Worm (Caenorhabditis elegans) whole organism, mixed stage, embryonic: ENCODE results near the gene Y47D3A.32.
A peak's percentile ranks its signal among the peaks of the same experiment; 100 is the strongest.
"Not testable (repeated sequence)": the region's sequence is repeated elsewhere in the genome, so short reads cannot be mapped to it uniquely, and the experiment has no call there.

ENCODE experiments used
- M03D4.4 ChIP-seq: sonication (generic microtip); optimal IDR thresholded peaks from 2 replicates; lab custom pipeline; 2017; ENCODE audit warnings: mild to moderate bottlenecking, missing genetic modification characterization, missing compliant biosample characterization
- bed-3 ChIP-seq: fragments of 200-800 bp; sonication (Bioruptor generic); optimal IDR thresholded peaks from 3 replicates; lab custom pipeline; 2018; ENCODE audit warnings: mild to moderate bottlenecking, missing genetic modification characterization, moderate library complexity, missing compliant biosample characterization
- blmp-1 ChIP-seq: fragments of 150-350 bp; optimal IDR thresholded peaks from 2 replicates; lab custom pipeline; 2014; ENCODE audit warnings: missing biosample characterization, missing genetic modification characterization
- ceh-39 ChIP-seq: fragments of 150-350 bp; optimal IDR thresholded peaks from 2 replicates; lab custom pipeline; 2014; ENCODE audit warnings: missing biosample characterization, missing genetic modification characterization
- ceh-83 ChIP-seq: fragments of 200-800 bp; sonication (Bioruptor generic); optimal IDR thresholded peaks from 2 replicates; lab custom pipeline; 2018; ENCODE audit warnings: mild to moderate bottlenecking, missing genetic modification characterization, missing compliant biosample characterization
- ces-1 ChIP-seq: fragments of 150-350 bp; optimal IDR thresholded peaks from 2 replicates; lab custom pipeline; 2014; ENCODE audit warnings: missing biosample characterization, missing genetic modification reagents, missing genetic modification characterization
- cnd-1 ChIP-seq: fragments of 200-800 bp; sonication (Bioruptor generic); optimal IDR thresholded peaks from 2 replicates; lab custom pipeline; 2018; ENCODE audit warnings: mild to moderate bottlenecking, missing genetic modification characterization, missing compliant biosample characterization
- drap-1 ChIP-seq: fragments of 200-800 bp; sonication (Bioruptor generic); optimal IDR thresholded peaks from 3 replicates; lab custom pipeline; 2018; ENCODE audit warnings: mild to moderate bottlenecking, missing genetic modification characterization, missing compliant biosample characterization
- elt-1 ChIP-seq: sonication (generic microtip); optimal IDR thresholded peaks from 2 replicates; lab custom pipeline; 2017; ENCODE audit warnings: missing genetic modification characterization, mild to moderate bottlenecking, missing compliant biosample characterization, antibody characterized with exemption, moderate library complexity, borderline replicate concordance; ENCODE audit not compliant: insufficient read depth
- elt-3 ChIP-seq: fragments of 150-350 bp; optimal IDR thresholded peaks from 2 replicates; lab custom pipeline; 2014; ENCODE audit warnings: missing biosample characterization, missing genetic modification characterization
- flh-1 ChIP-seq: fragments of 200-800 bp; sonication (Bioruptor generic); optimal IDR thresholded peaks from 2 replicates; lab custom pipeline; 2018; ENCODE audit warnings: mild to moderate bottlenecking, missing genetic modification characterization, moderate library complexity, missing compliant biosample characterization
- hlh-1 ChIP-seq: fragments of 150-350 bp; optimal IDR thresholded peaks from 2 replicates; lab custom pipeline; 2014; ENCODE audit warnings: missing biosample characterization, missing genetic modification reagents, missing genetic modification characterization
- lsy-2 ChIP-seq: fragments of 150-350 bp; optimal IDR thresholded peaks from 2 replicates; lab custom pipeline; 2014; ENCODE audit warnings: missing biosample characterization, missing genetic modification characterization
- mab-5 ChIP-seq: fragments of 150-350 bp; optimal IDR thresholded peaks from 2 replicates; lab custom pipeline; 2014; ENCODE audit warnings: missing biosample characterization, missing genetic modification characterization
- mep-1 ChIP-seq: fragments of 150-350 bp; optimal IDR thresholded peaks from 2 replicates; lab custom pipeline; 2017; ENCODE audit warnings: missing biosample characterization, missing genetic modification reagents, missing genetic modification characterization, inconsistent platforms
- mls-2 ChIP-seq: sonication (generic microtip); optimal IDR thresholded peaks from 2 replicates; lab custom pipeline; 2016; ENCODE audit warnings: mild to moderate bottlenecking, missing genetic modification characterization, moderate library complexity, missing compliant biosample characterization
- nhr-12 ChIP-seq: fragments of 150-350 bp; optimal IDR thresholded peaks from 2 replicates; lab custom pipeline; 2014; ENCODE audit warnings: missing biosample characterization, missing genetic modification characterization
- nhr-237 ChIP-seq: fragments of 150-350 bp; optimal IDR thresholded peaks from 2 replicates; lab custom pipeline; 2014; ENCODE audit warnings: missing biosample characterization, missing genetic modification characterization
- nhr-28 ChIP-seq: fragments of 150-350 bp; optimal IDR thresholded peaks from 2 replicates; lab custom pipeline; 2014; ENCODE audit warnings: missing biosample characterization, missing genetic modification characterization
- nhr-76 ChIP-seq: sonication (generic microtip); optimal IDR thresholded peaks from 2 replicates; lab custom pipeline; 2017; ENCODE audit warnings: missing biosample characterization, missing genetic modification characterization
- pha-4 ChIP-seq: fragments of 150-350 bp; optimal IDR thresholded peaks from 2 replicates; lab custom pipeline; 2018; ENCODE audit warnings: missing biosample characterization, missing genetic modification reagents, missing genetic modification characterization
- sem-2 ChIP-seq: fragments of 200-800 bp; sonication (Bioruptor generic); optimal IDR thresholded peaks from 2 replicates; lab custom pipeline; 2018; ENCODE audit warnings: mild to moderate bottlenecking, missing genetic modification characterization, missing compliant biosample characterization
- snpc-4 ChIP-seq: fragments of 150-350 bp; optimal IDR thresholded peaks from 2 replicates; lab custom pipeline; 2014; ENCODE audit warnings: missing biosample characterization, missing genetic modification characterization
- sptf-1 ChIP-seq: sonication (generic microtip); optimal IDR thresholded peaks from 2 replicates; lab custom pipeline; 2017; ENCODE audit warnings: mild to moderate bottlenecking, missing genetic modification characterization, moderate library complexity, missing compliant biosample characterization
- tbx-8 ChIP-seq: fragments of 200-800 bp; sonication (Bioruptor generic); optimal IDR thresholded peaks from 2 replicates; lab custom pipeline; 2018; ENCODE audit warnings: mild to moderate bottlenecking, missing genetic modification characterization, moderate library complexity, missing compliant biosample characterization
- unc-39 ChIP-seq: fragments of 150-350 bp; optimal IDR thresholded peaks from 2 replicates; lab custom pipeline; 2014; ENCODE audit warnings: missing biosample characterization, missing genetic modification characterization
- unc-62 ChIP-seq: fragments of 150-350 bp; optimal IDR thresholded peaks from 2 replicates; lab custom pipeline; 2014; ENCODE audit warnings: missing biosample characterization, missing genetic modification reagents, missing genetic modification characterization
- zip-8 ChIP-seq: fragments of 150-350 bp; optimal IDR thresholded peaks from 2 replicates; lab custom pipeline; 2014; ENCODE audit warnings: missing biosample characterization, missing genetic modification characterization
- ztf-11 ChIP-seq: fragments of 150-350 bp; optimal IDR thresholded peaks from 2 replicates; lab custom pipeline; 2014; ENCODE audit warnings: missing biosample characterization, missing genetic modification characterization

The Y47D3A.32 gene

DNA sequence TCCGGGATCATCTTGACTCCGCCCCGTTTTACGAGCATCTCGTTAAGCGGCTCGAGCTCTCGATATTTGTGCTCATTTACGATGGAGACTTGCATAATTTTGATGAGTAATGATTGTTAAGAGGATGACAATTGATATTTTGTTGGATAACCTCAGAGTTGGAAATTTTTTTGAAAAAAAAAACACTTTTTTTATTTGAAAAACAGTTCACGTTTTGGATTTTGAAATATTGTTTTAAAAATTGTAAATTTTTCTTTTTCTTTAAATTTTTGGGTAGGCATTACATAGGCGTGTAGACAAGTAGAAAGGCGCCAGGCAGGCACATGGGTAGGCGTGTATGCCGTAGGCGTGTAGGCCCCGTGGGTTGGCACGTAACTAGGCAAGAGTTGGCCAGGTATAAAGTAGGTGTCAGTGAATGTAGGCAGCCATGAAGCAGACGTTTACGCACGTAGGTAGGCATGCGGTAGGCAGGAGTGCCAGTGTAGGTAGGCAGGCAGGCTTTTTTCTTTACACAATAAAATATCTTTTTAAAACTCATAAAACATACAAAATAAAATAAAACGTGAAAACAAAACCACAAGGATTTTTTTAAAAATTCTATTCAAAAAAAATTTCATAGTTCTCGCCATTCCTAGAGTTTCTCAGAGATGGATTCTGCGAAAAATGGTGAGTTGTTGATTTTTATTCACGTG, 33.9 kb upstream of the Y47D3A.32 start, which contains the start of the genes tbx-34 and wht-8:
tbx-34 (minus strand) TSS at position 101 of the 692 bp plus-strand sequence.
wht-8 (plus strand) TSS at position 642 of the 692 bp plus-strand sequence.
- TF ChIP-seq cnd-1, result no peak
- TF ChIP-seq bed-3 (GFP tag; lab: Kevin White, UChicago), result no peak
- TF ChIP-seq flh-1 (GFP tag; lab: Kevin White, UChicago), result no peak
- no peak for TF ChIP-seq lsy-2 (tag; lab: Kevin White, UChicago)
- TF ChIP-seq hlh-1 (tag; lab: Kevin White, UChicago), result no peak
- TF ChIP-seq M03D4.4, result no peak
- no peak for TF ChIP-seq drap-1
- no peak for TF ChIP-seq ztf-11 (tag; lab: Kevin White, UChicago)

DNA sequence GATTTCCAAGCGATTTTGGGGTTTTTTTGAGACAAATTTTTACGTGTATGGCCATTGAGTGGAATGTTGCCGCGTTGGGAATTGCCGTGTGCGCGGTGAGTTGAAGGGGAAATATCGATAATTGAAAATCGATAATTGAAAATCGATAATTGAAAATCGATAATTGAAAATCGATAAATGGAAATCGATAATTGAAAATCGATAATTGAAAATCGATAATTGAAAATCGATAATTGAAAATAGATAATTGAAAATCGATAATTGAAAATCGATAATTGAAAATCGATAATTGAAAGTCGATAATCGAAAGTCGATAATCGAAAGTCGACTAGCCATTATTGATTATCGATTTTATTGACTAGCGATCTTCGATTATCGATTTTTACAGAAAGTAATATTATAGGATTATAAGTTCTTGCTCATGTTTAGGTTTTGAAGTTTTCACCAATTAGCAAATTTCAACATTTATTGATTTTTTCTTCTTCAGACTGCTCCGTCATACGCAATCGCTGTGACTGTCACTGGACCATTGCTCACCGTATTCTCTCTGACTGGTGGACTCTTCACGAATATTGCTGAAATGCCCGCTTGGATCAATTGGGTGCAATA, 30.5 kb upstream of the Y47D3A.32 start:
- no peak for TF ChIP-seq unc-39 (tag; lab: Kevin White, UChicago)
- no peak for TF ChIP-seq lsy-2 (tag; lab: Kevin White, UChicago)
- TF ChIP-seq ceh-39 (tag; lab: Kevin White, UChicago), result peak; percentile 11
- no peak for TF ChIP-seq nhr-237 (tag; lab: Kevin White, UChicago)
- peak; percentile 50 for TF ChIP-seq ces-1 (GFP tag; lab: Kevin White, UChicago)
- TF ChIP-seq ztf-11 (tag; lab: Kevin White, UChicago), result no peak
- no peak for TF ChIP-seq zip-8 (tag; lab: Kevin White, UChicago)
- TF ChIP-seq flh-1 (GFP tag; lab: Kevin White, UChicago), result no peak
- no peak for TF ChIP-seq mls-2

DNA sequence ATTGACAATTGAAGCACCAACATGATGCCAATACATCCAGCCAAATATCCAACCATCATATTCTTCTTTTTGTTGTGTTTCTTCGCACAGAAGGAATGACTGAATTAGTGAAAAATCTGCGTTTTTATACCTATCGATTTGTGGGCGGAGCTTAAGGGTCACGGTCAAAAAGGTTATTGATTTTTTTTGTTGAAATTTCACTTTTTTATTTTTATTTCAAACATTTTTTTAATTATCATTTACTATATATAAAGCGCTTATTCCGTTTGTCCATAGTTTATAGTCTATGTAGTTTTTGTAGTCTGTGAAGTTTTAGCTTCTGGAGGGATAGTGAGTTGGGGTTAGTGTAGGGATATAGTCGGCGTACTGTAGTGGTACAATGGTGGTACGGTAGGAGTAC, 28.2 kb upstream of the Y47D3A.32 start, which contains the start of gene Y47D3A.13:
Y47D3A.13 (minus strand) TSS at position 101 of the 400 bp plus-strand sequence.
- TF ChIP-seq M03D4.4; ceh-83; sem-2 (GFP tag; lab: Kevin White, UChicago): not testable (repeated sequence)

DNA sequence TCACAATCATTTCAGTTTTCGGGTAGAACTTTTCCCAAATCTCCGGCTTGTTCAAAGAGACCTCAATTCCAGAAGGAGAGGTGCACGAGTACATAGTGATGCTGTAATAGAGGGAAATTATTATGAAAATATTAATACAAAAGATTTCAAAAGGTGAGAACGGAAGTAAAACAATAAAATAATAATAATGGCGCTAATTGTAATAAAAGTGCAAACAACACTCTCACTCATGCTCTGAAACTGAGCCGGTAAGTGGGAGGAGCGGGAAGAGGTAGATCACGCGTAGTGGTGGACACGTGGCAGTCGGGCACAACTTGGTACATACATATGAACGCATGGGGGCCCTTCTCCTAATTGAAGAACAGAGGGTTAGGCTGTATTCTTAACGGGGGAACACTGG, 25.2 kb upstream of the Y47D3A.32 start, which contains the start of gene tbx-37:
tbx-37 (minus strand) TSS at position 101 of the 400 bp plus-strand sequence.
- TF ChIP-seq nhr-28, result no peak
- no peak for TF ChIP-seq nhr-12 (tag; lab: Kevin White, UChicago)
- TF ChIP-seq pha-4 (tag; lab: Kevin White, UChicago), result no peak
- no peak for TF ChIP-seq tbx-8 (GFP tag; lab: Kevin White, UChicago)
- TF ChIP-seq, all 35 proteins: peak for 0

DNA sequence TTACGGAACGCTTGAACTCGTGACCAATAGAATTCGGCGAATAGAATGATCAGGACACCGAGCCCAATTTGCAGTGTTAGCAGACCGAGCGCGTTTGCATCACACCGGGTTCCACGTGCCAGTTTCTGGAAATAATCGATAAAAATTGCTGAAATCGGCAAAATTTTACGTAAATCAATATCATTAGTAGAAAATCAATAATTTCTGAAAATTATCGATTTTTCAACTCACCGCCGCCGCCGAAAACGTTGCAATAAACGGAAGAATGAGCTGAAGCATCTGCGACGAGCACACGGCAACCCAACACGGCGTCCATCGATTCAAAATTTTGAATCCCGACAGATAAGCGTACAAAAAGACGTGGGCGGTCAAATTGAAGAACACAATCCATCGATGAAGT, 21.6 kb upstream of the Y47D3A.32 start:
- TF ChIP-seq pha-4 (tag; lab: Kevin White, UChicago), result no peak
- TF ChIP-seq cnd-1, result no peak

DNA sequence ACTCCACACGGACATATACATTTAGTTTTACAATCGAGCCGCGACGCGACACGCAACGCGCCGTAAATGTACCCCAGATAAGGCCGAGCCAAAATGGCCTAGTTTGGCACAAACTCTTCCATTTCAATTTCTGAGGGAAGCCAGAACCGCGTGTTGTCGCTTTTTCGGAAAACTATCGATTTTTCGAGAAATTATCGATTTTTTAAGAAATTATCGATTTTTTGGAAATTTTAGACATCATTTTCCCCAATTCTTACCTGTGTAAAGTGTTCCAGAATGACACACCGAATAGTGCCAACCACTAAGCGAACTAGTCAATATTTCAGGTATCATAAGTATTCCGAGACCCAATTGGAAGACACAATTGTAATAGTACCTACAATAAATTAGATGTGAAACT, 20.8 kb upstream of the Y47D3A.32 start:
- TF ChIP-seq ztf-11 (tag; lab: Kevin White, UChicago) (no peak), ceh-39 (tag; lab: Kevin White, UChicago) (no peak), mep-1 (tag; lab: Kevin White, UChicago) (no peak), ceh-83 (no peak), blmp-1 (tag; lab: Kevin White, UChicago) (no peak), mls-2 (no peak), nhr-237 (tag; lab: Kevin White, UChicago) (no peak), ces-1 (GFP tag; lab: Kevin White, UChicago) (no peak), nhr-28 (no peak), sptf-1 (tag; lab: Kevin White, UChicago) (no peak), nhr-76 (tag; lab: Kevin White, UChicago) (no peak), snpc-4 (tag; lab: Kevin White, UChicago) (no peak), elt-3 (no peak), cnd-1 (no peak), lsy-2 (tag; lab: Kevin White, UChicago) (no peak), drap-1 (no peak), unc-62 (GFP tag; lab: Kevin White, UChicago) (no peak), elt-1 (tag; lab: Kevin White, UChicago) (no peak), mab-5 (tag; lab: Kevin White, UChicago) (no peak), tbx-8 (GFP tag; lab: Kevin White, UChicago) (no peak)
